Worm (Caenorhabditis elegans) whole organism, early embryonic: ENCODE measurements around the gene coel-1.

Source experiments
- B0310.2 ChIP-seq: sonication (generic microtip); optimal IDR thresholded peaks from 2 replicates; lab custom pipeline; 2016; ENCODE audit warnings: mild to moderate bottlenecking, missing genetic modification characterization, missing compliant biosample characterization
- F13C5.2 ChIP-seq: sonication (generic microtip); optimal IDR thresholded peaks from 2 replicates; lab custom pipeline; 2017; ENCODE audit warnings: mild to moderate bottlenecking, missing genetic modification characterization, inconsistent platforms, missing compliant biosample characterization
- ama-1 ChIP-seq: fragments of 150-350 bp; optimal IDR thresholded peaks from 2 replicates; lab custom pipeline; 2014
- ceh-13 ChIP-seq: fragments of 200-800 bp; sonication (Bioruptor generic); optimal IDR thresholded peaks from 2 replicates; lab custom pipeline; 2018; ENCODE audit warnings: mild to moderate bottlenecking, missing genetic modification characterization, missing compliant biosample characterization
- ceh-36 ChIP-seq: sonication (generic microtip); optimal IDR thresholded peaks from 2 replicates; lab custom pipeline; 2016; ENCODE audit warnings: missing genetic modification characterization, inconsistent platforms, missing compliant biosample characterization
- hmbx-1 ChIP-seq: sonication (generic microtip); optimal IDR thresholded peaks from 2 replicates; lab custom pipeline; 2016; ENCODE audit warnings: mild to moderate bottlenecking, missing genetic modification characterization, missing compliant biosample characterization
- hmg-4 ChIP-seq: fragments of 200-800 bp; sonication (Bioruptor generic); optimal IDR thresholded peaks from 2 replicates; lab custom pipeline; 2018; ENCODE audit warnings: mild to moderate bottlenecking, missing genetic modification characterization, missing compliant biosample characterization
- hnd-1 ChIP-seq: sonication (generic microtip); optimal IDR thresholded peaks from 2 replicates; lab custom pipeline; 2016; ENCODE audit warnings: missing genetic modification characterization, missing compliant biosample characterization
- pes-1 ChIP-seq: fragments of 200-800 bp; sonication (Bioruptor generic); IDR thresholded peaks from 2 replicates; pipeline ENCODE4 v1.3.6; 2022; ENCODE audit warnings: missing genetic modification reagents, missing genetic modification characterization, missing compliant biosample characterization
- scrt-1 ChIP-seq: fragments of 200-800 bp; sonication (Bioruptor generic); IDR thresholded peaks from 2 replicates; pipeline ENCODE4 v1.3.6; 2022; ENCODE audit warnings: missing genetic modification characterization, missing compliant biosample characterization
- sea-1 ChIP-seq: fragments of 200-800 bp; sonication (Bioruptor generic); conservative IDR thresholded peaks from 2 replicates; pipeline ENCODE4 v1.3.6; 2022; ENCODE audit warnings: missing genetic modification characterization, missing compliant biosample characterization
- tbx-11 ChIP-seq: fragments of 200-800 bp; sonication (Bioruptor generic); IDR thresholded peaks from 2 replicates; pipeline ENCODE4 v1.3.6; 2022; ENCODE audit warnings: missing genetic modification characterization, missing compliant biosample characterization
- tra-4 ChIP-seq: sonication (generic microtip); optimal IDR thresholded peaks from 2 replicates; lab custom pipeline; 2017; ENCODE audit warnings: missing genetic modification characterization, missing compliant biosample characterization

- TF ChIP-seq pes-1 (GFP tag; lab: Robert Waterston, UW) (no peak), ama-1 (lab: Kevin White, UChicago) (no peak), B0310.2 (tag; lab: Kevin White, UChicago) (no peak), tbx-11 (GFP tag; lab: Robert Waterston, UW) (no peak), tra-4 (no peak), ceh-36 (tag; lab: Kevin White, UChicago) (no peak), sea-1 (GFP tag; lab: Robert Waterston, UW) (no peak), hmg-4 (peak; percentile 77), scrt-1 (no peak), hnd-1 (tag; lab: Kevin White, UChicago) (no peak), ceh-13 (GFP tag; lab: Kevin White, UChicago) (no peak), hmbx-1 (tag; lab: Kevin White, UChicago) (no peak), F13C5.2 (tag; lab: Kevin White, UChicago) (no peak)
Observed at ce11 chrX:4265283-4265907, at the start of gene coel-1.
